Worm (Caenorhabditis elegans) whole organism, L1 larva: Measurements from ENCODE around the gene nhr-254.
A peak's percentile ranks its signal among the peaks of the same experiment; 100 is the strongest.

Experiments
- C04F5.9 ChIP-seq: sonication (generic microtip); optimal IDR thresholded peaks from 2 replicates; lab custom pipeline; 2016; ENCODE audit warnings: missing genetic modification characterization, missing compliant biosample characterization
- C16A3.4 ChIP-seq: fragments of 150-350 bp; optimal IDR thresholded peaks from 2 replicates; lab custom pipeline; 2014; ENCODE audit warnings: missing biosample characterization, missing genetic modification characterization
- Y116A8C.19 ChIP-seq: sonication (generic microtip); optimal IDR thresholded peaks from 2 replicates; lab custom pipeline; 2016; ENCODE audit warnings: missing compliant biosample characterization, missing genetic modification characterization, borderline replicate concordance
- aha-1 ChIP-seq: fragments of 150-350 bp; optimal IDR thresholded peaks from 2 replicates; lab custom pipeline; 2014; ENCODE audit warnings: missing biosample characterization, missing genetic modification characterization
- ama-1 ChIP-seq: fragments of 150-350 bp; optimal IDR thresholded peaks from 2 replicates; lab custom pipeline; 2014
- blmp-1 ChIP-seq: fragments of 150-350 bp; optimal IDR thresholded peaks from 2 replicates; lab custom pipeline; 2014; ENCODE audit warnings: missing biosample characterization, missing genetic modification characterization
- ceh-8 ChIP-seq: fragments of 200-800 bp; sonication (Bioruptor generic); optimal IDR thresholded peaks from 2 replicates; lab custom pipeline; 2018; ENCODE audit warnings: mild to moderate bottlenecking, missing genetic modification characterization, moderate library complexity, missing compliant biosample characterization
- ces-1 ChIP-seq: fragments of 150-350 bp; optimal IDR thresholded peaks from 2 replicates; lab custom pipeline; 2014; ENCODE audit warnings: missing biosample characterization, missing genetic modification reagents, missing genetic modification characterization
- dpl-1 ChIP-seq, 3 experiments: fragments of 150-350 bp in 2 of 3; sonication (generic microtip) in 1 of 3; optimal IDR thresholded peaks; 2 replicates each; lab custom pipeline; 2014 to 2017; ENCODE audit warnings: missing biosample characterization in 3 of 3, missing genetic modification characterization in 3 of 3, missing genetic modification reagents in 3 of 3
- dsc-1 ChIP-seq: sonication (generic microtip); optimal IDR thresholded peaks from 2 replicates; lab custom pipeline; 2016; ENCODE audit warnings: mild to moderate bottlenecking, missing genetic modification characterization, missing compliant biosample characterization
- efl-1 ChIP-seq, 4 experiments: fragments of 150-350 bp; optimal IDR thresholded peaks in 3 of 4; peaks in 1 of 4; 1 replicate in 1 of 4; 2 replicates in 3 of 4; lab custom pipeline; 2014; ENCODE audit warnings: missing biosample characterization in 2 of 4, missing genetic modification characterization in 2 of 4, missing genetic modification reagents in 2 of 4
- efl-3 ChIP-seq: fragments of 200-800 bp; sonication (Bioruptor generic); optimal IDR thresholded peaks from 2 replicates; lab custom pipeline; 2018; ENCODE audit warnings: mild to moderate bottlenecking, missing genetic modification characterization, missing compliant biosample characterization
- elt-2 ChIP-seq: sonication (generic microtip); optimal IDR thresholded peaks from 2 replicates; lab custom pipeline; 2016; ENCODE audit warnings: missing genetic modification characterization, mild to moderate bottlenecking, inconsistent platforms, missing compliant biosample characterization, missing genetic modification reagents
- ets-5 ChIP-seq: fragments of 200-800 bp; sonication (Bioruptor generic); IDR thresholded peaks from 2 replicates; pipeline ENCODE4 v1.3.6; 2022; ENCODE audit warnings: missing genetic modification characterization, missing compliant biosample characterization
- fkh-8 ChIP-seq: sonication (generic microtip); optimal IDR thresholded peaks from 2 replicates; lab custom pipeline; 2016; ENCODE audit warnings: mild to moderate bottlenecking, missing genetic modification characterization, missing compliant biosample characterization
- fos-1 ChIP-seq: fragments of 150-350 bp; optimal IDR thresholded peaks from 2 replicates; lab custom pipeline; 2014; ENCODE audit warnings: missing biosample characterization, missing genetic modification characterization
- hlh-17 ChIP-seq: fragments of 200-800 bp; sonication (Bioruptor generic); optimal IDR thresholded peaks from 2 replicates; lab custom pipeline; 2018; ENCODE audit warnings: missing genetic modification characterization, mild to moderate bottlenecking, missing compliant biosample characterization, moderate library complexity, borderline replicate concordance
- hlh-4 ChIP-seq: sonication (generic microtip); optimal IDR thresholded peaks from 2 replicates; lab custom pipeline; 2016; ENCODE audit warnings: mild to moderate bottlenecking, missing genetic modification characterization, missing compliant biosample characterization
- lin-15B ChIP-seq: fragments of 150-350 bp; sonication (generic microtip); optimal IDR thresholded peaks from 3 replicates; lab custom pipeline; 2014; ENCODE audit warnings: missing biosample characterization, missing genetic modification characterization
- lsy-2 ChIP-seq, 2 experiments: fragments of 150-350 bp; optimal IDR thresholded peaks; 2 replicates each; lab custom pipeline; 2014; ENCODE audit warnings: missing biosample characterization in 2 of 2, missing genetic modification characterization in 2 of 2
- mep-1 ChIP-seq: fragments of 150-350 bp; optimal IDR thresholded peaks from 2 replicates; lab custom pipeline; 2014; ENCODE audit warnings: missing biosample characterization, missing genetic modification characterization
- nhr-47 ChIP-seq: sonication (generic microtip); optimal IDR thresholded peaks from 2 replicates; lab custom pipeline; 2016; ENCODE audit warnings: mild to moderate bottlenecking, missing genetic modification characterization, moderate library complexity, missing compliant biosample characterization
- nhr-71 ChIP-seq: sonication (generic microtip); optimal IDR thresholded peaks from 2 replicates; lab custom pipeline; 2016; ENCODE audit warnings: mild to moderate bottlenecking, missing genetic modification characterization, moderate library complexity, missing compliant biosample characterization
- nhr-76 ChIP-seq: sonication (generic microtip); optimal IDR thresholded peaks from 2 replicates; lab custom pipeline; 2017; ENCODE audit warnings: missing biosample characterization, missing genetic modification characterization
- nhr-85 ChIP-seq: sonication (generic microtip); peaks from one replicate; lab custom pipeline; 2016; ENCODE audit warnings: missing genetic modification characterization, inconsistent platforms, missing compliant biosample characterization
- pag-3 ChIP-seq: sonication (generic microtip); optimal IDR thresholded peaks from 2 replicates; lab custom pipeline; 2017; ENCODE audit warnings: missing genetic modification characterization, mild to moderate bottlenecking, missing compliant biosample characterization, antibody characterized with exemption, borderline replicate concordance; ENCODE audit not compliant: insufficient read depth
- pqm-1 ChIP-seq: sonication (generic microtip); optimal IDR thresholded peaks from 3 replicates; lab custom pipeline; 2017; ENCODE audit warnings: missing biosample characterization, missing genetic modification characterization
- snpc-4 ChIP-seq: fragments of 150-350 bp; optimal IDR thresholded peaks from 2 replicates; lab custom pipeline; 2014; ENCODE audit warnings: missing biosample characterization, missing genetic modification characterization
- sox-4 ChIP-seq: sonication (generic microtip); optimal IDR thresholded peaks from 2 replicates; lab custom pipeline; 2016; ENCODE audit warnings: missing genetic modification characterization, missing compliant biosample characterization
- sup-37 ChIP-seq: fragments of 200-800 bp; sonication (Bioruptor generic); optimal IDR thresholded peaks from 2 replicates; lab custom pipeline; 2018; ENCODE audit warnings: mild to moderate bottlenecking, missing genetic modification characterization, missing compliant biosample characterization
- unc-130 ChIP-seq: fragments of 150-350 bp; optimal IDR thresholded peaks from 2 replicates; lab custom pipeline; 2017; ENCODE audit warnings: missing biosample characterization, missing genetic modification characterization, inconsistent platforms
- unc-98 ChIP-seq: fragments of 200-800 bp; sonication (Bioruptor generic); IDR thresholded peaks from 2 replicates; pipeline ENCODE4 v1.3.6; 2022; ENCODE audit warnings: missing genetic modification characterization, missing compliant biosample characterization
- vab-15 ChIP-seq: sonication (generic microtip); optimal IDR thresholded peaks from 2 replicates; lab custom pipeline; 2017; ENCODE audit warnings: missing genotype, mild to moderate bottlenecking, missing genetic modification characterization, missing compliant biosample characterization
- zip-4 ChIP-seq: fragments of 200-800 bp; sonication (Bioruptor generic); optimal IDR thresholded peaks from 2 replicates; lab custom pipeline; 2018; ENCODE audit warnings: mild to moderate bottlenecking, missing genetic modification characterization, moderate library complexity, missing compliant biosample characterization
- ztf-4 ChIP-seq: fragments of 150-350 bp; optimal IDR thresholded peaks from 2 replicates; lab custom pipeline; 2014; ENCODE audit warnings: missing biosample characterization, missing genetic modification characterization

The nhr-254 gene

ce11 chrV:359466-359865 lies 33.0 kb upstream of the nhr-254 start, which contains the start of gene T22H9.1:
TSS of gene T22H9.1 (plus strand) at chrV:359766.
- TF ChIP-seq nhr-47 = no peak
- TF ChIP-seq sox-4 (tag; lab: Kevin White, UChicago) = no peak
- no peak for TF ChIP-seq mep-1 (tag; lab: Kevin White, UChicago)
- no peak for TF ChIP-seq ama-1 (lab: Kevin White, UChicago)
- TF ChIP-seq vab-15 (tag; lab: Kevin White, UChicago) = no peak
- no peak for TF ChIP-seq fkh-8 (tag; lab: Kevin White, UChicago)
- no peak for TF ChIP-seq ets-5 (GFP tag; lab: Robert Waterston, UW)
- no peak for TF ChIP-seq aha-1 (tag; lab: Kevin White, UChicago)
- no peak for TF ChIP-seq Y116A8C.19 (tag; lab: Kevin White, UChicago)
- TF ChIP-seq nhr-85 (tag; lab: Kevin White, UChicago) = no peak
- no peak for TF ChIP-seq pag-3 (tag; lab: Kevin White, UChicago)
- no peak for TF ChIP-seq ztf-4
- no peak for TF ChIP-seq nhr-71
- no peak for TF ChIP-seq C04F5.9 (tag; lab: Kevin White, UChicago)
- TF ChIP-seq hlh-4 = no peak
- no peak for TF ChIP-seq ces-1 (GFP tag; lab: Kevin White, UChicago)
- TF ChIP-seq unc-130 (tag; lab: Kevin White, UChicago) = no peak
- no peak for TF ChIP-seq lsy-2 (tag; optimal IDR thresholded peaks at IDR 0.05; lab: Kevin White, UChicago)
- no peak for TF ChIP-seq fos-1 (tag; lab: Kevin White, UChicago)
- no peak for TF ChIP-seq dsc-1 (tag; lab: Kevin White, UChicago)
- TF ChIP-seq, all 84 proteins: peak for 0

- TF ChIP-seq efl-1 (optimal IDR thresholded peaks at IDR 0.05; lab: Kevin White, UChicago) (no peak), efl-1 (GFP tag; optimal IDR thresholded peaks at IDR 0.05 in 1 of 2; lab: Kevin White, UChicago) (peak in 1 of 2 experiments; percentile 52), Y116A8C.19 (tag; lab: Kevin White, UChicago) (no peak)
Observed at ce11 chrV:360068-360467, 32.4 kb upstream of the nhr-254 start.

ce11 chrV:361291-361690 lies 31.1 kb upstream of the nhr-254 start:
- TF ChIP-seq efl-1 (optimal IDR thresholded peaks at IDR 0.05; lab: Kevin White, UChicago) = no peak
- peak in 1 of 2 experiments; percentile 80 for TF ChIP-seq efl-1 (GFP tag; optimal IDR thresholded peaks at IDR 0.05 in 1 of 2; lab: Kevin White, UChicago)
- TF ChIP-seq zip-4 (GFP tag; lab: Kevin White, UChicago) = no peak

- TF ChIP-seq nhr-47 = no peak
- TF ChIP-seq snpc-4 = no peak
- no peak for TF ChIP-seq efl-3 (GFP tag; lab: Kevin White, UChicago)
Observed at ce11 chrV:364650-365049, 27.8 kb upstream of the nhr-254 start, which contains the start of gene mltn-6. TSS of gene mltn-6 (plus strand) at chrV:364950.

ce11 chrV:370033-370432 lies 22.4 kb upstream of the nhr-254 start, which contains the start of gene mltn-7:
TSS of gene mltn-7 (plus strand) at chrV:370333.
- TF ChIP-seq blmp-1 (tag; lab: Kevin White, UChicago) (peak; percentile 15), C04F5.9 (tag; lab: Kevin White, UChicago) (no peak), nhr-71 (no peak)

ce11 chrV:373192-373591 lies 19.2 kb upstream of the nhr-254 start:
- no peak for TF ChIP-seq pqm-1 (tag; lab: Kevin White, UChicago)
- no peak for TF ChIP-seq lin-15B
- no peak for TF ChIP-seq nhr-76 (tag; lab: Kevin White, UChicago)
- TF ChIP-seq ztf-4 = no peak
- no peak for TF ChIP-seq dpl-1 (GFP tag; optimal IDR thresholded peaks at IDR 0.05; lab: Kevin White, UChicago)
- TF ChIP-seq sox-4 (tag; lab: Kevin White, UChicago) = no peak
- no peak for TF ChIP-seq C16A3.4 (tag; lab: Kevin White, UChicago)
- TF ChIP-seq hlh-17 = no peak
- TF ChIP-seq unc-98 (GFP tag; lab: Robert Waterston, UW) = no peak
- no peak for TF ChIP-seq pag-3 (tag; lab: Kevin White, UChicago)
- TF ChIP-seq elt-2 (tag; lab: Kevin White, UChicago) = no peak
- TF ChIP-seq ceh-8 = no peak
- no peak for TF ChIP-seq sup-37
